Worm (Caenorhabditis elegans) whole organism, L4 larva: Measurements from ENCODE around the gene K09C4.2.

Experiments used
- D1046.2 ChIP-seq: fragments of 200-800 bp; sonication (Bioruptor generic); IDR thresholded peaks from 2 replicates; pipeline ENCODE4 v1.3.6; 2022; ENCODE audit warnings: missing genetic modification characterization, missing compliant biosample characterization
- F44E2.7 ChIP-seq: fragments of 200-800 bp; sonication (Bioruptor generic); IDR thresholded peaks from 2 replicates; pipeline ENCODE4 v2.1.2; 2022; ENCODE audit warnings: missing genetic modification characterization, missing compliant biosample characterization
- T20F7.1 ChIP-seq: fragments of 200-800 bp; sonication (Bioruptor generic); optimal IDR thresholded peaks from 2 replicates; lab custom pipeline; 2018; ENCODE audit warnings: mild to moderate bottlenecking, missing genetic modification characterization, missing compliant biosample characterization
- T26A8.4 ChIP-seq: fragments of 200-800 bp; sonication (Bioruptor generic); IDR thresholded peaks from 2 replicates; pipeline ENCODE4 v1.3.6; 2022; ENCODE audit warnings: missing genetic modification characterization, missing compliant biosample characterization
- Y105C5A.15 ChIP-seq: fragments of 200-800 bp; sonication (Bioruptor generic); IDR thresholded peaks from 2 replicates; pipeline ENCODE4 v1.3.6; 2022; ENCODE audit warnings: missing genetic modification characterization, missing compliant biosample characterization
- Y5F2A.4 ChIP-seq: fragments of 200-800 bp; sonication (Bioruptor generic); optimal IDR thresholded peaks from 2 replicates; lab custom pipeline; 2018; ENCODE audit warnings: mild to moderate bottlenecking, missing genetic modification characterization, missing compliant biosample characterization
- aly-2 ChIP-seq: sonication (generic microtip); optimal IDR thresholded peaks from 2 replicates; lab custom pipeline; 2018; ENCODE audit warnings: missing biosample characterization, missing genetic modification characterization
- ceh-44 ChIP-seq: fragments of 200-800 bp; sonication (Bioruptor generic); IDR thresholded peaks from 2 replicates; pipeline ENCODE4 v1.3.6; 2022; ENCODE audit warnings: missing genetic modification reagents, missing genetic modification characterization, missing compliant biosample characterization
- cey-2 ChIP-seq: sonication (generic microtip); optimal IDR thresholded peaks from 3 replicates; lab custom pipeline; 2017; ENCODE audit warnings: missing genetic modification characterization, mild to moderate bottlenecking, missing compliant biosample characterization, antibody characterized with exemption, borderline replicate concordance; ENCODE audit not compliant: insufficient read depth
- ctbp-1 ChIP-seq: fragments of 200-800 bp; sonication (Bioruptor generic); IDR thresholded peaks from 2 replicates; pipeline ENCODE4 v1.3.6; 2022; ENCODE audit warnings: missing genetic modification reagents, missing genetic modification characterization, missing compliant biosample characterization
- daf-19 ChIP-seq: fragments of 200-800 bp; sonication (Bioruptor generic); conservative IDR thresholded peaks from 2 replicates; pipeline ENCODE4 v1.3.6; 2022; ENCODE audit warnings: missing genetic modification characterization, missing compliant biosample characterization
- daf-8 ChIP-seq: fragments of 200-800 bp; sonication (Bioruptor generic); IDR thresholded peaks from 2 replicates; pipeline ENCODE4 v1.3.6; 2022; ENCODE audit warnings: missing genetic modification characterization, missing compliant biosample characterization
- dmd-9 ChIP-seq: fragments of 200-800 bp; sonication (Bioruptor generic); IDR thresholded peaks from 2 replicates; pipeline ENCODE4 v1.3.6; 2022; ENCODE audit warnings: missing genetic modification reagents, missing genetic modification characterization, missing compliant biosample characterization
- egl-43 ChIP-seq: fragments of 200-800 bp; sonication (Bioruptor generic); IDR thresholded peaks from 2 replicates; pipeline ENCODE4 v1.3.6; 2022; ENCODE audit warnings: missing genetic modification reagents, missing genetic modification characterization, missing compliant biosample characterization
- fos-1 ChIP-seq: fragments of 150-350 bp; optimal IDR thresholded peaks from 2 replicates; lab custom pipeline; 2014; ENCODE audit warnings: missing biosample characterization, missing genetic modification characterization
- hlh-11 ChIP-seq: fragments of 200-800 bp; sonication (Bioruptor generic); optimal IDR thresholded peaks from 2 replicates; lab custom pipeline; 2018; ENCODE audit warnings: mild to moderate bottlenecking, missing genetic modification characterization, missing compliant biosample characterization
- hlh-30 ChIP-seq: sonication (generic microtip); optimal IDR thresholded peaks from 2 replicates; lab custom pipeline; 2017; ENCODE audit warnings: antibody characterized with exemption, mild to moderate bottlenecking, missing genetic modification characterization, missing compliant biosample characterization; ENCODE audit not compliant: insufficient read depth
- hmg-1.1 ChIP-seq: fragments of 200-800 bp; sonication (Bioruptor generic); IDR thresholded peaks from 2 replicates; pipeline ENCODE4 v1.3.6; 2022; ENCODE audit warnings: missing genetic modification reagents, missing genetic modification characterization, missing compliant biosample characterization
- lsy-2 ChIP-seq, 2 experiments: fragments of 150-350 bp in 1 of 2; sonication (generic microtip) in 1 of 2; optimal IDR thresholded peaks; 2 replicates each; lab custom pipeline; 2014 to 2017; ENCODE audit warnings: missing biosample characterization in 2 of 2, missing genetic modification characterization in 2 of 2
- mdl-1 ChIP-seq, 2 experiments: fragments of 150-350 bp in 1 of 2; sonication (generic microtip) in 1 of 2; optimal IDR thresholded peaks; 2 replicates each; lab custom pipeline; 2014 to 2017; ENCODE audit warnings: missing biosample characterization in 2 of 2, missing genetic modification characterization in 2 of 2
- mes-2 ChIP-seq: sonication (generic microtip); optimal IDR thresholded peaks from 2 replicates; lab custom pipeline; 2016; ENCODE audit warnings: missing genotype, mild to moderate bottlenecking, missing genetic modification characterization, missing compliant biosample characterization; ENCODE audit not compliant: poor library complexity, severe bottlenecking
- nhr-11 ChIP-seq: fragments of 150-350 bp; optimal IDR thresholded peaks from 2 replicates; lab custom pipeline; 2014; ENCODE audit warnings: missing biosample characterization, missing genetic modification characterization
- nhr-28 ChIP-seq: fragments of 150-350 bp; optimal IDR thresholded peaks from 2 replicates; lab custom pipeline; 2014; ENCODE audit warnings: missing biosample characterization, missing genetic modification characterization
- nhr-42 ChIP-seq: fragments of 200-800 bp; sonication (Bioruptor generic); IDR thresholded peaks from 2 replicates; pipeline ENCODE4 v1.3.6; 2022; ENCODE audit warnings: missing genetic modification characterization, missing compliant biosample characterization
- nhr-76 ChIP-seq: fragments of 150-350 bp; optimal IDR thresholded peaks from 2 replicates; lab custom pipeline; 2014; ENCODE audit warnings: missing biosample characterization, missing genetic modification characterization
- pha-4 ChIP-seq, 2 experiments: fragments of 150-350 bp in 1 of 2; fragments of 200-800 bp in 1 of 2; sonication (Bioruptor generic) in 1 of 2; IDR thresholded peaks in 1 of 2; optimal IDR thresholded peaks in 1 of 2; 2 replicates each; pipeline versions ENCODE4 v1.3.6 to Lab custom; 2014 to 2022; ENCODE audit warnings: missing genetic modification characterization in 2 of 2, missing genetic modification reagents in 2 of 2, missing biosample characterization in 1 of 2, missing compliant biosample characterization in 1 of 2
- pqm-1 ChIP-seq: sonication (generic microtip); optimal IDR thresholded peaks from 2 replicates; lab custom pipeline; 2017; ENCODE audit warnings: missing biosample characterization, missing genetic modification characterization
- snpc-4 ChIP-seq: fragments of 150-350 bp; optimal IDR thresholded peaks from 2 replicates; lab custom pipeline; 2014; ENCODE audit warnings: missing biosample characterization, missing genetic modification characterization
- ztf-7 ChIP-seq: fragments of 150-350 bp; optimal IDR thresholded peaks from 2 replicates; lab custom pipeline; 2014; ENCODE audit warnings: missing biosample characterization, missing genetic modification characterization

K09C4.2 gene

ce11 chrX:3334115-3334514 is 37.8 kb downstream of the K09C4.2 start (continued):
- TF ChIP-seq ztf-7 (tag; lab: Kevin White, UChicago): no peak
- TF ChIP-seq snpc-4 (tag; lab: Kevin White, UChicago): no peak
- TF ChIP-seq Y5F2A.4 (GFP tag; lab: Kevin White, UChicago): no peak
- no peak for TF ChIP-seq daf-8 (GFP tag; lab: Robert Waterston, UW)
- TF ChIP-seq aly-2 (tag; lab: Kevin White, UChicago): no peak
- TF ChIP-seq mes-2: no peak
- no peak for TF ChIP-seq pha-4 (GFP tag; IDR thresholded peaks at IDR 0.05; lab: Robert Waterston, UW)
- TF ChIP-seq pha-4 (tag; optimal IDR thresholded peaks at IDR 0.05; lab: Kevin White, UChicago): no peak
- peak; percentile 78 for TF ChIP-seq nhr-28 (tag; lab: Kevin White, UChicago)
- TF ChIP-seq nhr-11 (tag; lab: Kevin White, UChicago): no peak
- TF ChIP-seq ctbp-1 (GFP tag; lab: Robert Waterston, UW): no peak
- no peak for TF ChIP-seq cey-2 (tag; lab: Kevin White, UChicago)
- no peak for TF ChIP-seq F44E2.7
- TF ChIP-seq lsy-2 (tag; optimal IDR thresholded peaks at IDR 0.05; lab: Kevin White, UChicago): no peak
- no peak for TF ChIP-seq T26A8.4 (GFP tag; lab: Robert Waterston, UW)
- TF ChIP-seq ceh-44 (GFP tag; lab: Robert Waterston, UW): no peak
- TF ChIP-seq nhr-76 (tag; lab: Kevin White, UChicago): no peak
- TF ChIP-seq nhr-42 (GFP tag; lab: Robert Waterston, UW): no peak
- TF ChIP-seq pqm-1 (tag; lab: Kevin White, UChicago): peak; percentile 92
- TF ChIP-seq dmd-9 (GFP tag; lab: Robert Waterston, UW): no peak
- TF ChIP-seq hlh-11 (tag; lab: Kevin White, UChicago): peak; percentile 63
- no peak for TF ChIP-seq Y105C5A.15 (GFP tag; lab: Robert Waterston, UW)
- TF ChIP-seq, all 104 proteins: peak for 10

- no peak for TF ChIP-seq T20F7.1 (GFP tag; lab: Kevin White, UChicago)
- TF ChIP-seq hmg-1.1: no peak
- no peak for TF ChIP-seq egl-43 (GFP tag; lab: Robert Waterston, UW)
Measured at ce11 chrX:3339882-3340281, 43.6 kb downstream of the K09C4.2 start.

ce11 chrX:3343620-3344197 is 47.4 kb downstream of the K09C4.2 start:
- TF ChIP-seq mdl-1 (tag; optimal IDR thresholded peaks at IDR 0.05; lab: Kevin White, UChicago) (no peak), hlh-30 (tag; lab: Kevin White, UChicago) (peak; percentile 50), D1046.2 (GFP tag; lab: Robert Waterston, UW) (no peak), daf-19 (no peak), fos-1 (tag; lab: Kevin White, UChicago) (no peak)
